Worm (Caenorhabditis elegans) whole organism, late embryonic: ENCODE results near the gene B0563.7.

Experiments
- ama-1 ChIP-seq: fragments of 150-350 bp; optimal IDR thresholded peaks from 2 replicates; lab custom pipeline; 2014
- dmd-4 ChIP-seq: sonication (generic microtip); optimal IDR thresholded peaks from 2 replicates; lab custom pipeline; 2016; ENCODE audit warnings: borderline replicate concordance, missing genetic modification characterization, missing compliant biosample characterization
- dve-1 ChIP-seq: sonication (generic microtip); optimal IDR thresholded peaks from 2 replicates; lab custom pipeline; 2017; ENCODE audit warnings: antibody characterized with exemption, mild to moderate bottlenecking, missing genetic modification characterization, missing compliant biosample characterization
- elt-2 ChIP-seq: sonication (generic microtip); optimal IDR thresholded peaks from 2 replicates; lab custom pipeline; 2016; ENCODE audit warnings: missing genetic modification reagents, missing genetic modification characterization, missing compliant biosample characterization
- ets-4 ChIP-seq: sonication (generic microtip); optimal IDR thresholded peaks from 2 replicates; lab custom pipeline; 2016; ENCODE audit warnings: missing genetic modification characterization, missing compliant biosample characterization
- fkh-10 ChIP-seq: fragments of 150-350 bp; optimal IDR thresholded peaks from 2 replicates; lab custom pipeline; 2014; ENCODE audit warnings: missing biosample characterization, missing genetic modification reagents, missing genetic modification characterization
- hlh-30 ChIP-seq: sonication (generic microtip); optimal IDR thresholded peaks from 2 replicates; lab custom pipeline; 2017; ENCODE audit warnings: antibody characterized with exemption, missing genetic modification characterization, missing compliant biosample characterization; ENCODE audit not compliant: insufficient read depth
- hlh-6 ChIP-seq: sonication (generic microtip); optimal IDR thresholded peaks from 2 replicates; lab custom pipeline; 2016; ENCODE audit warnings: missing genotype, missing genetic modification characterization, missing compliant biosample characterization
- rnt-1 ChIP-seq: sonication (generic microtip); optimal IDR thresholded peaks from 2 replicates; lab custom pipeline; 2016; ENCODE audit warnings: missing genetic modification characterization, missing compliant biosample characterization
- unc-3 ChIP-seq, 2 experiments: fragments of 200-800 bp in 1 of 2; sonication (Bioruptor generic) in 1 of 2; sonication (generic microtip) in 1 of 2; conservative IDR thresholded peaks in 1 of 2; optimal IDR thresholded peaks in 1 of 2; 2 replicates each; pipeline versions ENCODE4 v1.3.6 to Lab custom; 2016 to 2022; ENCODE audit warnings: missing compliant biosample characterization in 2 of 2, missing genetic modification characterization in 2 of 2, missing genetic modification reagents in 1 of 2
- unc-86 ChIP-seq: sonication (generic microtip); optimal IDR thresholded peaks from 2 replicates; lab custom pipeline; 2016; ENCODE audit warnings: missing genetic modification characterization, missing compliant biosample characterization
- zip-5 ChIP-seq: sonication (generic microtip); optimal IDR thresholded peaks from 2 replicates; lab custom pipeline; 2016; ENCODE audit warnings: missing genetic modification characterization, missing compliant biosample characterization

DNA sequence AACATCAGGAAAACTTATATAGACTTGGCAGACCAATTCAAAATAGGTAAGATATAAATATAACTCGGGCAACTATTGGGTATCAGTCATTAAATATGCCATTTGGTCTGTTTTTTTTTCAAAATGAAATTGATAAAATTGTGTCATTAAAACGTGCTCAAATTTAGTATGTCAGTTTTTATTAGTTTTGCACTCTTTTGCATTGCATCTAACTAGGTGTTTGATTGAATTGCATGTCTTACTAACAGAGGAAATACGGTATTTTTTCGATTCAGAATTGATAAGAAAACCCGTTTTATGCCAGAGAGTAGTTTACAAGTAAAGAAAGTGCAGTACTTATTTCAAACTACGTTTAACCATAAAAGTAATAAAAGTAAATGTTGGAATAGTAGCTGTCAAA is 1.6 kb upstream of the B0563.7 start:
- no peak for TF ChIP-seq dve-1 (tag; lab: Kevin White, UChicago)
- TF ChIP-seq fkh-10 (GFP tag; lab: Kevin White, UChicago) = no peak
- no peak for TF ChIP-seq elt-2 (tag; lab: Kevin White, UChicago)
- no peak for TF ChIP-seq unc-3 (GFP tag; conservative IDR thresholded peaks at IDR 0.05; lab: Robert Waterston, UW)
- no peak for TF ChIP-seq unc-3 (tag; optimal IDR thresholded peaks at IDR 0.05; lab: Kevin White, UChicago)
- TF ChIP-seq ama-1 = no peak
- no peak for TF ChIP-seq hlh-6
- TF ChIP-seq ets-4 (tag; lab: Kevin White, UChicago) = no peak
- TF ChIP-seq rnt-1 (tag; lab: Kevin White, UChicago) = no peak
- no peak for TF ChIP-seq unc-86
- no peak for TF ChIP-seq hlh-30 (tag; lab: Kevin White, UChicago)
- no peak for TF ChIP-seq dmd-4
- TF ChIP-seq zip-5 (tag; lab: Kevin White, UChicago) = no peak
